Worm (Caenorhabditis elegans) whole organism, midembryonic: ENCODE data around the gene tank-1.

Experiments
- cog-1 ChIP-seq: sonication (generic microtip); optimal IDR thresholded peaks from 2 replicates; lab custom pipeline; 2016; ENCODE audit warnings: missing genetic modification characterization, missing compliant biosample characterization
- ref-1 ChIP-seq: fragments of 200-800 bp; sonication (Bioruptor generic); conservative IDR thresholded peaks from 2 replicates; pipeline ENCODE4 v1.3.6; 2022; ENCODE audit warnings: missing genetic modification reagents, missing genetic modification characterization, missing compliant biosample characterization
- tab-1 ChIP-seq: fragments of 200-800 bp; sonication (Bioruptor generic); IDR thresholded peaks from 2 replicates; pipeline ENCODE4 v1.3.6; 2022; ENCODE audit warnings: missing genetic modification characterization, missing compliant biosample characterization
- ztf-23 ChIP-seq: fragments of 200-800 bp; sonication (Bioruptor generic); IDR thresholded peaks from 2 replicates; pipeline ENCODE4 v1.3.6; 2022; ENCODE audit warnings: missing genetic modification reagents, missing genetic modification characterization, missing compliant biosample characterization

DNA sequence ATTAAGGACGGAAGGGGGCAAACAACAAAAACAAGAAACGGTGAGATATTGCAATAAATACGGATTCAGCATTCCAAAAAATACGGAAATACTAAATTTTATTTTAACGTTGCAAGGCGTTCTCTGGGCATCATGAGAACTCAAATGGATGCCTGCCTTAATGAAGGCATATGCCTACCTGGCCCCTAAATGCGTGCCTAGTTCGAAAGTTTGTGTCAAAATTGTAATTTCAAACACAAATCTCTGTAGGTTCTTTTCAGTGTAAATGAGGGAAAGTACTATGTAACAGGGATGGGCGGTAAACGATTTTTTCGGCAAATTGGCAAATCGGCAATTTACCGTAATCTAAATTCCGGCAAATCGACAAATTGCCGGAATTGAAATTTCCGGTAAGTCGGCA lies 16.6 kb upstream of the tank-1 start:
- TF ChIP-seq ztf-23 (GFP tag; lab: Robert Waterston, UW) (no peak), ref-1 (no peak), tab-1 (no peak), cog-1 (no peak)
